Worm (Caenorhabditis elegans) whole organism, late embryonic: ENCODE measurements around the gene nhr-58.

Experiments used
- C08G9.2 ChIP-seq: sonication (generic microtip); optimal IDR thresholded peaks from 2 replicates; lab custom pipeline; 2016; ENCODE audit warnings: mild to moderate bottlenecking, missing genetic modification characterization, moderate library complexity, missing compliant biosample characterization
- C38D4.7 ChIP-seq: fragments of 200-800 bp; sonication (Bioruptor generic); optimal IDR thresholded peaks from 2 replicates; lab custom pipeline; 2018; ENCODE audit warnings: mild to moderate bottlenecking, missing genetic modification characterization, moderate library complexity, missing compliant biosample characterization
- K02D7.2 ChIP-seq: sonication (generic microtip); optimal IDR thresholded peaks from 2 replicates; lab custom pipeline; 2017; ENCODE audit warnings: mild to moderate bottlenecking, missing genetic modification characterization, missing compliant biosample characterization
- K09A11.1 ChIP-seq: sonication (generic microtip); optimal IDR thresholded peaks from 2 replicates; lab custom pipeline; 2017; ENCODE audit warnings: antibody characterized with exemption, mild to moderate bottlenecking, missing genetic modification characterization, missing compliant biosample characterization; ENCODE audit not compliant: insufficient read depth
- Y22D7AL.16 ChIP-seq: sonication (generic microtip); optimal IDR thresholded peaks from 2 replicates; lab custom pipeline; 2016; ENCODE audit warnings: missing genetic modification characterization, missing compliant biosample characterization
- ama-1 ChIP-seq: fragments of 150-350 bp; optimal IDR thresholded peaks from 2 replicates; lab custom pipeline; 2014
- ceh-18 ChIP-seq: sonication (generic microtip); optimal IDR thresholded peaks from 2 replicates; lab custom pipeline; 2016; ENCODE audit warnings: missing genetic modification characterization, missing compliant biosample characterization
- ceh-19 ChIP-seq: fragments of 200-800 bp; sonication (Bioruptor generic); optimal IDR thresholded peaks from 2 replicates; lab custom pipeline; 2018; ENCODE audit warnings: mild to moderate bottlenecking, missing genetic modification characterization, missing compliant biosample characterization
- ceh-24 ChIP-seq: sonication (generic microtip); optimal IDR thresholded peaks from 2 replicates; lab custom pipeline; 2016; ENCODE audit warnings: mild to moderate bottlenecking, missing genetic modification characterization, missing compliant biosample characterization
- ceh-30 ChIP-seq: fragments of 150-350 bp; optimal IDR thresholded peaks from 2 replicates; lab custom pipeline; 2014; ENCODE audit warnings: missing biosample characterization, missing genetic modification characterization
- ceh-31 ChIP-seq: sonication (generic microtip); optimal IDR thresholded peaks from 2 replicates; lab custom pipeline; 2016; ENCODE audit warnings: missing genetic modification characterization, missing compliant biosample characterization
- ceh-9 ChIP-seq: sonication (generic microtip); optimal IDR thresholded peaks from 2 replicates; lab custom pipeline; 2016; ENCODE audit warnings: mild to moderate bottlenecking, missing genetic modification characterization, inconsistent platforms, missing compliant biosample characterization
- dmd-4 ChIP-seq: sonication (generic microtip); optimal IDR thresholded peaks from 2 replicates; lab custom pipeline; 2016; ENCODE audit warnings: borderline replicate concordance, missing genetic modification characterization, missing compliant biosample characterization
- dve-1 ChIP-seq: sonication (generic microtip); optimal IDR thresholded peaks from 2 replicates; lab custom pipeline; 2017; ENCODE audit warnings: antibody characterized with exemption, mild to moderate bottlenecking, missing genetic modification characterization, missing compliant biosample characterization
- elt-2 ChIP-seq: sonication (generic microtip); optimal IDR thresholded peaks from 2 replicates; lab custom pipeline; 2016; ENCODE audit warnings: missing genetic modification reagents, missing genetic modification characterization, missing compliant biosample characterization
- elt-4 ChIP-seq: sonication (generic microtip); optimal IDR thresholded peaks from 2 replicates; lab custom pipeline; 2016; ENCODE audit warnings: missing genetic modification characterization, missing compliant biosample characterization
- fkh-10 ChIP-seq: fragments of 150-350 bp; optimal IDR thresholded peaks from 2 replicates; lab custom pipeline; 2014; ENCODE audit warnings: missing biosample characterization, missing genetic modification reagents, missing genetic modification characterization
- fkh-6 ChIP-seq: sonication (generic microtip); optimal IDR thresholded peaks from 2 replicates; lab custom pipeline; 2016; ENCODE audit warnings: missing genetic modification characterization, missing compliant biosample characterization
- hlh-30 ChIP-seq: sonication (generic microtip); optimal IDR thresholded peaks from 2 replicates; lab custom pipeline; 2017; ENCODE audit warnings: antibody characterized with exemption, missing genetic modification characterization, missing compliant biosample characterization; ENCODE audit not compliant: insufficient read depth
- lim-6 ChIP-seq: sonication (generic microtip); optimal IDR thresholded peaks from 2 replicates; lab custom pipeline; 2016; ENCODE audit warnings: missing genetic modification characterization, missing compliant biosample characterization
- madf-2 ChIP-seq: sonication (generic microtip); optimal IDR thresholded peaks from 2 replicates; lab custom pipeline; 2017; ENCODE audit warnings: missing genetic modification characterization, missing compliant biosample characterization
- mec-3 ChIP-seq: sonication (generic microtip); optimal IDR thresholded peaks from 2 replicates; lab custom pipeline; 2016; ENCODE audit warnings: borderline replicate concordance, missing genetic modification characterization, missing compliant biosample characterization
- nfya-1 ChIP-seq: sonication (generic microtip); optimal IDR thresholded peaks from 2 replicates; lab custom pipeline; 2017; ENCODE audit warnings: missing genetic modification characterization, mild to moderate bottlenecking, missing compliant biosample characterization, antibody characterized with exemption, moderate library complexity
- nhr-11 ChIP-seq: fragments of 150-350 bp; optimal IDR thresholded peaks from 2 replicates; lab custom pipeline; 2014; ENCODE audit warnings: missing biosample characterization, missing genetic modification characterization
- odd-2 ChIP-seq: sonication (generic microtip); optimal IDR thresholded peaks from 2 replicates; lab custom pipeline; 2017; ENCODE audit warnings: antibody characterized with exemption, mild to moderate bottlenecking, missing genetic modification characterization, missing compliant biosample characterization
- pag-3 ChIP-seq: sonication (generic microtip); optimal IDR thresholded peaks from 2 replicates; lab custom pipeline; 2016; ENCODE audit warnings: missing compliant biosample characterization, missing genetic modification characterization, borderline replicate concordance
- pat-9 ChIP-seq: fragments of 200-800 bp; sonication (Bioruptor generic); optimal IDR thresholded peaks from 2 replicates; lab custom pipeline; 2018; ENCODE audit warnings: mild to moderate bottlenecking, missing genetic modification characterization, moderate library complexity, missing compliant biosample characterization
- pax-1 ChIP-seq: fragments of 150-350 bp; optimal IDR thresholded peaks from 2 replicates; lab custom pipeline; 2014; ENCODE audit warnings: missing biosample characterization, missing genetic modification characterization
- pha-4 ChIP-seq: fragments of 150-350 bp; optimal IDR thresholded peaks from 2 replicates; lab custom pipeline; 2018; ENCODE audit warnings: missing biosample characterization, missing genetic modification reagents, missing genetic modification characterization
- pqm-1 ChIP-seq: sonication (generic microtip); optimal IDR thresholded peaks from 2 replicates; lab custom pipeline; 2016; ENCODE audit warnings: missing genetic modification characterization, missing compliant biosample characterization
- ref-2 ChIP-seq: sonication (generic microtip); optimal IDR thresholded peaks from 2 replicates; lab custom pipeline; 2016; ENCODE audit warnings: missing genetic modification characterization, missing compliant biosample characterization
- rnt-1 ChIP-seq: sonication (generic microtip); optimal IDR thresholded peaks from 2 replicates; lab custom pipeline; 2016; ENCODE audit warnings: missing genetic modification characterization, missing compliant biosample characterization
- sox-2 ChIP-seq: fragments of 200-800 bp; sonication (Bioruptor generic); IDR thresholded peaks from 2 replicates; pipeline ENCODE4 v1.3.6; 2022; ENCODE audit warnings: missing genetic modification reagents, missing genetic modification characterization, missing compliant biosample characterization
- sox-4 ChIP-seq: sonication (generic microtip); optimal IDR thresholded peaks from 2 replicates; lab custom pipeline; 2017; ENCODE audit warnings: mild to moderate bottlenecking, missing genetic modification characterization, inconsistent platforms, missing compliant biosample characterization
- tbx-2 ChIP-seq: sonication (generic microtip); optimal IDR thresholded peaks from 2 replicates; lab custom pipeline; 2016; ENCODE audit warnings: missing genetic modification characterization, missing compliant biosample characterization
- ttx-3 ChIP-seq: sonication (generic microtip); optimal IDR thresholded peaks from 2 replicates; lab custom pipeline; 2016; ENCODE audit warnings: missing genetic modification reagents, missing genetic modification characterization, missing compliant biosample characterization
- unc-3 ChIP-seq, 2 experiments: fragments of 200-800 bp in 1 of 2; sonication (Bioruptor generic) in 1 of 2; sonication (generic microtip) in 1 of 2; conservative IDR thresholded peaks in 1 of 2; optimal IDR thresholded peaks in 1 of 2; 2 replicates each; pipeline versions ENCODE4 v1.3.6 to Lab custom; 2016 to 2022; ENCODE audit warnings: missing compliant biosample characterization in 2 of 2, missing genetic modification characterization in 2 of 2, missing genetic modification reagents in 1 of 2
- unc-42 ChIP-seq: sonication (generic microtip); optimal IDR thresholded peaks from 2 replicates; lab custom pipeline; 2016; ENCODE audit warnings: missing genotype, missing genetic modification characterization, missing compliant biosample characterization
- unc-55 ChIP-seq: sonication (generic microtip); optimal IDR thresholded peaks from 2 replicates; lab custom pipeline; 2017; ENCODE audit warnings: missing biosample characterization, missing genetic modification reagents, missing genetic modification characterization
- unc-86 ChIP-seq: sonication (generic microtip); optimal IDR thresholded peaks from 2 replicates; lab custom pipeline; 2016; ENCODE audit warnings: missing genetic modification characterization, missing compliant biosample characterization
- zip-5 ChIP-seq: sonication (generic microtip); optimal IDR thresholded peaks from 2 replicates; lab custom pipeline; 2016; ENCODE audit warnings: missing genetic modification characterization, missing compliant biosample characterization

The nhr-58 gene

ce11 chrV:532046-532445 lies at the start of gene nhr-58:
Gene nhr-58, plus strand, starts transcription at chrV:532259.
- TF ChIP-seq odd-2 (tag; lab: Kevin White, UChicago) (no peak), pax-1 (peak; percentile 21), ceh-18 (tag; lab: Kevin White, UChicago) (no peak), unc-55 (GFP tag; lab: Kevin White, UChicago) (peak; percentile 67), pag-3 (no peak), ceh-31 (tag; lab: Kevin White, UChicago) (peak; percentile 38), tbx-2 (peak; percentile 38), nfya-1 (tag; lab: Kevin White, UChicago) (peak; percentile 34), elt-2 (tag; lab: Kevin White, UChicago) (peak; percentile 72), elt-4 (no peak)
- TF ChIP-seq, all 69 proteins: peak for 6

- peak; percentile 34 for TF ChIP-seq nfya-1 (tag; lab: Kevin White, UChicago)
- no peak for TF ChIP-seq K09A11.1 (tag; lab: Kevin White, UChicago)
- TF ChIP-seq, all 69 proteins: peak for 1
These were observed 49.2 kb upstream of the nhr-58 start for ce11 chrV:482860-483259.

DNA sequence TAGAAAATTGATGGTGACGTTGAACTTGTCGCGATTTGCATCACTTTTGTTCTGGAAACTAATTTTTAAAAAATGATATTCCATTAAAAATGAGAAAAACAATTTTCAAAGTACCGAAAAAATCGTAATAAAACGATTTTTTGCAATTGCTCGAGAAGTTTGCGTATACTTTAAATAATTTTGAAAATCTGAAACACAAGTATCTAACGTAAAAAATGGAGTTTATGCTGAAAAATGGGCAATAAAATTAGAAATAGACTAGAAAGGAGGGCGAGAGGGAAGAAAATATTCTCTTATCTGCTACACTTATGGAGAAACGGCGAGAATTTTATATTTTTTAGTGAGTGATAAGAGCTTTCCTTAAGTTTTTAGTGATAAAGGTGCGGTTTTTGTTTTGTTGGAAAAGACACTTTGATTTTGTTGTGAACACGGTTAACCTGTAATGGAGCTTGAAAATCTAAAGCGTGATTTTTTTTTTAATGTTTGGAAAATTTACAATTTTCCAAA lies 48.7 kb upstream of the nhr-58 start, which contains the start of gene nhr-130:
Gene nhr-130 (minus strand): TSS at position 51 of the 507 bp plus-strand sequence.
- TF ChIP-seq elt-2 (tag; lab: Kevin White, UChicago) (peak; percentile 59), ama-1 (no peak)

DNA sequence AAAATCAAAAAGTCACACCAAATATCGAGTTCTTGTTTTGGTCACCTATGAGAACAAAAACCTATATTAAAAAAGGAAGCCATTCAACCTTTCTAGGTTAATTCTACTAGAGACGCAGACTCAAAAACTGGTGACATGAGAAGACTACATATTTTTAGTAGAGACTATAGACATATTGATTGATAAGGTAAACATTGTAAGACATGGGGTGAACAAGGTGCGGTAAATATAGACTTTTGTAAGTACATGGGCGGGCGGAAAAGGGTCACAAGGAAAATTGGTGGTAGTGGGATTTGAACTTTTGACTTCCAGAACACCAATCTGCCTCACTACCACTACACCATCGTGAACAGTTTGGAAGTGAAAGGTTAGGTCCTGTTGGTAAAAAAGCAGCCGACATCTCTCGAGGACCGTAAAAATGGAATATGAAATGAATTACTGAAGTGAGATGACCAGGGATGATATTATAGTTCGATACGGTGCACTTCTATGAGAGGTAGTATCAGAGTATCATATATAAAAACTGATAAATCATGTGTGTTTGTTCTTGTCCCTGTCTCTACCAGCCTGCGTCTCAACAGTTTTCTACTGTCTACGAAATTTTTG lies 47.7 kb upstream of the nhr-58 start, which contains the start of gene nhr-212:
Gene nhr-212 (plus strand): TSS at position 573 of the 606 bp plus-strand sequence.
- TF ChIP-seq odd-2 (tag; lab: Kevin White, UChicago) (no peak), ceh-19 (GFP tag; lab: Kevin White, UChicago) (no peak), hlh-30 (tag; lab: Kevin White, UChicago) (no peak), ama-1 (no peak), zip-5 (tag; lab: Kevin White, UChicago) (no peak)

DNA sequence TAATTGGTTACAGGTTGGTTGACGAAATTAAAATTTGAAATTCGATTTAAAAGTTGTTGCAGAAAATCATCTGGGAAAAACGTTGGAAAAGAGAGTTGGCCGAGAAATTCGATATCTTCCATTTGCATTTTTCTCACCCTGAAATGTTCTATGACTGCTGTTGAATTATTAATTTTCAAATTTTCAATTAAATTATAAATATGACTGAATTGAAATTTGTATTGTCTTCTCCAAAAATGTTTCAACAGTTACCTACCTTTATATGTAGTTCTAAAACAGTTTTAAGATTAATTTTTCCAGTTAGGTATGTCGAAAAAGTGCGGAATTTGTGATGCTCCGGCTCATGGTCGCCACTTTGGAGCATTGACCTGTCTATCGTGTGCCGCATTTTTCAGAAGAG lies 45.4 kb upstream of the nhr-58 start, which contains the start of gene nhr-211:
Gene nhr-211 (plus strand): TSS at position 301 of the 400 bp plus-strand sequence.
- TF ChIP-seq Y22D7AL.16 (tag; lab: Kevin White, UChicago) (no peak), fkh-6 (no peak), K02D7.2 (tag; lab: Kevin White, UChicago) (no peak), unc-3 (GFP tag; conservative IDR thresholded peaks at IDR 0.05; lab: Robert Waterston, UW) (no peak), unc-3 (tag; optimal IDR thresholded peaks at IDR 0.05; lab: Kevin White, UChicago) (no peak), dve-1 (tag; lab: Kevin White, UChicago) (no peak), fkh-10 (no peak), pqm-1 (tag; lab: Kevin White, UChicago) (no peak), C38D4.7 (GFP tag; lab: Kevin White, UChicago) (no peak), ceh-9 (tag; lab: Kevin White, UChicago) (no peak), pat-9 (tag; lab: Kevin White, UChicago) (no peak), sox-2 (GFP tag; lab: Robert Waterston, UW) (no peak), ceh-31 (tag; lab: Kevin White, UChicago) (no peak), unc-42 (tag; lab: Kevin White, UChicago) (no peak), ceh-24 (tag; lab: Kevin White, UChicago) (no peak), ttx-3 (tag; lab: Kevin White, UChicago) (no peak)

ce11 chrV:487980-488379 lies 44.1 kb upstream of the nhr-58 start:
- no peak for TF ChIP-seq unc-86 (tag; lab: Kevin White, UChicago)
- no peak for TF ChIP-seq sox-4 (tag; lab: Kevin White, UChicago)
- no peak for TF ChIP-seq dmd-4 (tag; lab: Kevin White, UChicago)
- no peak for TF ChIP-seq lim-6 (tag; lab: Kevin White, UChicago)
- TF ChIP-seq mec-3, result no peak
- TF ChIP-seq rnt-1, result no peak
- no peak for TF ChIP-seq madf-2 (tag; lab: Kevin White, UChicago)
- no peak for TF ChIP-seq ref-2 (tag; lab: Kevin White, UChicago)
- no peak for TF ChIP-seq ama-1
- TF ChIP-seq pha-4, result no peak
- no peak for TF ChIP-seq ceh-30 (tag; lab: Kevin White, UChicago)
- TF ChIP-seq C08G9.2 (tag; lab: Kevin White, UChicago), result no peak
- TF ChIP-seq nhr-11 (tag; lab: Kevin White, UChicago), result no peak
- no peak for TF ChIP-seq nfya-1 (tag; lab: Kevin White, UChicago)
- TF ChIP-seq ttx-3 (tag; lab: Kevin White, UChicago), result no peak
